Fruit fly (Drosophila melanogaster) whole organism: ENCODE data around the gene CG15019.

Experiments
- CG8478 ChIP-seq: fragments of >200 bp; optimal IDR thresholded peaks from 2 replicates; lab custom pipeline; 2018; ENCODE audit warnings: inconsistent platforms
- Dll ChIP-seq: fragments of >200 bp; optimal IDR thresholded peaks from 2 replicates; lab custom pipeline; 2017

DNA sequence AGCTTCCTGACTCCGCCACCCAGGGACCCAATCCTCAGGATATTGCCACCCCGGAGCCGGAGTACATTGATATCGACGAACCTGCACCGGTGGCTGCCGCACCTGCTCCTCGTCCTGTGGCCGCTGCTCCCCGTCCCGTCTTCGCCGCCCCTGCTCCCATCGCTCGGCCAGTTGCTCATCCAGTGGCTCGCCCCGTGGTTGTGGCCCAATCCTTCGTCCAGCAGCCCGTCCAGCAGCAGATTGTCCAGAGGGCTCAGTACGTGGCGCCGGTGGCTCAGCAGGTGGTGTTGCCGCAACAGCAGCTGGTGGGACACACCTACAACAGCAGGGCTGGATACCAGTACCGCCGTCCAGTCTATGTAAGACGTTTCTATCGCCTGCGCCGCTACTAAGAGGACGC is 41.4 kb upstream of the CG15019 start:
- TF ChIP-seq CG8478 (lab: Kevin White, UChicago) = no peak
- TF ChIP-seq Dll (lab: Kevin White, UChicago) = no peak
